Fruit fly (Drosophila melanogaster) whole organism, embryonic: ENCODE results near the gene Nulp1.

Experiments used
- B-H1 ChIP-seq: fragments of 200-800 bp; sonication (Bioruptor generic); IDR thresholded peaks from 3 replicates; pipeline ENCODE4 v1.3.6; 2022; ENCODE audit warnings: missing biosample characterization, missing genetic modification characterization
- CG8290 ChIP-seq, 3 experiments: fragments of 200-800 bp; sonication (Bioruptor generic); optimal IDR thresholded peaks; 2 replicates each; lab custom pipeline; 2016 to 2019; ENCODE audit warnings: missing biosample characterization in 3 of 3, missing genetic modification characterization in 3 of 3, mild to moderate bottlenecking in 2 of 3, moderate library complexity in 1 of 3
- Doc2 ChIP-seq: fragments of 200-800 bp; sonication (Bioruptor generic); IDR thresholded peaks from 2 replicates; pipeline ENCODE4 v1.3.6; 2022; ENCODE audit warnings: missing biosample characterization, missing genetic modification characterization
- emc ChIP-seq: fragments of 200-800 bp; sonication (Bioruptor generic); optimal IDR thresholded peaks from 2 replicates; lab custom pipeline; 2016; ENCODE audit warnings: missing biosample characterization, missing genetic modification characterization
- repo ChIP-seq: fragments of 200-800 bp; sonication (Bioruptor generic); optimal IDR thresholded peaks from 2 replicates; lab custom pipeline; 2016; ENCODE audit warnings: missing biosample characterization, missing genetic modification characterization

dm6 chr3L:8154544-8154943, 44.4 kb downstream of the Nulp1 start:
- no peak for TF ChIP-seq CG8290 (GFP tag; optimal IDR thresholded peaks at IDR 0.05; lab: Kevin White, UChicago)
- no peak for TF ChIP-seq CG8290 (tag; optimal IDR thresholded peaks at IDR 0.05; lab: Kevin White, UChicago)
- no peak for TF ChIP-seq Doc2 (GFP tag; lab: Robert Waterston, UW)
- TF ChIP-seq repo (GFP tag; lab: Kevin White, UChicago), result no peak
- TF ChIP-seq emc (GFP tag; lab: Kevin White, UChicago), result no peak
- TF ChIP-seq B-H1 (GFP tag; lab: Robert Waterston, UW), result no peak
